Worm (Caenorhabditis elegans) whole organism, L1 larva: ENCODE data around the gene sumv-1.

Experiments
- F16B12.6 ChIP-seq: fragments of 150-350 bp; optimal IDR thresholded peaks from 2 replicates; lab custom pipeline; 2014; ENCODE audit warnings: missing biosample characterization, missing genetic modification characterization
- ama-1 ChIP-seq: fragments of 150-350 bp; optimal IDR thresholded peaks from 2 replicates; lab custom pipeline; 2014
- blmp-1 ChIP-seq: fragments of 150-350 bp; optimal IDR thresholded peaks from 2 replicates; lab custom pipeline; 2014; ENCODE audit warnings: missing biosample characterization, missing genetic modification characterization
- ceh-90 ChIP-seq: sonication (generic microtip); optimal IDR thresholded peaks from 2 replicates; lab custom pipeline; 2016; ENCODE audit warnings: missing genetic modification characterization, missing compliant biosample characterization
- dpl-1 ChIP-seq, 3 experiments: fragments of 150-350 bp in 2 of 3; sonication (generic microtip) in 1 of 3; optimal IDR thresholded peaks; 2 replicates each; lab custom pipeline; 2014 to 2017; ENCODE audit warnings: missing biosample characterization in 3 of 3, missing genetic modification characterization in 3 of 3, missing genetic modification reagents in 3 of 3
- efl-1 ChIP-seq, 4 experiments: fragments of 150-350 bp; optimal IDR thresholded peaks in 3 of 4; peaks in 1 of 4; 1 replicate in 1 of 4; 2 replicates in 3 of 4; lab custom pipeline; 2014; ENCODE audit warnings: missing biosample characterization in 2 of 4, missing genetic modification characterization in 2 of 4, missing genetic modification reagents in 2 of 4
- elt-2 ChIP-seq: sonication (generic microtip); optimal IDR thresholded peaks from 2 replicates; lab custom pipeline; 2016; ENCODE audit warnings: missing genetic modification characterization, mild to moderate bottlenecking, inconsistent platforms, missing compliant biosample characterization, missing genetic modification reagents
- fkh-4 ChIP-seq: sonication (generic microtip); optimal IDR thresholded peaks from 2 replicates; lab custom pipeline; 2016; ENCODE audit warnings: missing compliant biosample characterization, missing genetic modification characterization, borderline replicate concordance
- fos-1 ChIP-seq: fragments of 150-350 bp; optimal IDR thresholded peaks from 2 replicates; lab custom pipeline; 2014; ENCODE audit warnings: missing biosample characterization, missing genetic modification characterization
- grh-1 ChIP-seq: fragments of 200-800 bp; sonication (Bioruptor generic); IDR thresholded peaks from 2 replicates; pipeline ENCODE4 v1.3.6; 2022; ENCODE audit warnings: missing genetic modification reagents, missing genetic modification characterization, missing compliant biosample characterization
- hlh-4 ChIP-seq: sonication (generic microtip); optimal IDR thresholded peaks from 2 replicates; lab custom pipeline; 2016; ENCODE audit warnings: mild to moderate bottlenecking, missing genetic modification characterization, missing compliant biosample characterization
- hpl-2 ChIP-seq: fragments of 150-350 bp; optimal IDR thresholded peaks from 2 replicates; lab custom pipeline; 2014; ENCODE audit warnings: missing biosample characterization, missing genetic modification reagents, missing genetic modification characterization
- irx-1 ChIP-seq: sonication (generic microtip); optimal IDR thresholded peaks from 2 replicates; lab custom pipeline; 2016; ENCODE audit warnings: missing genetic modification characterization, missing compliant biosample characterization
- lin-13 ChIP-seq: fragments of 150-350 bp; optimal IDR thresholded peaks from 2 replicates; lab custom pipeline; 2014; ENCODE audit warnings: missing biosample characterization, missing genetic modification reagents, missing genetic modification characterization
- lin-35 ChIP-seq, 2 experiments: fragments of 150-350 bp; optimal IDR thresholded peaks; 2 replicates each; lab custom pipeline; 2014; ENCODE audit warnings: missing biosample characterization in 2 of 2, missing genetic modification characterization in 2 of 2, missing genetic modification reagents in 2 of 2
- lin-39 ChIP-seq: fragments of 150-350 bp; optimal IDR thresholded peaks from 2 replicates; lab custom pipeline; 2014; ENCODE audit warnings: missing biosample characterization, missing genetic modification reagents, missing genetic modification characterization
- lsy-2 ChIP-seq, 2 experiments: fragments of 150-350 bp; optimal IDR thresholded peaks; 2 replicates each; lab custom pipeline; 2014; ENCODE audit warnings: missing biosample characterization in 2 of 2, missing genetic modification characterization in 2 of 2
- mep-1 ChIP-seq: fragments of 150-350 bp; optimal IDR thresholded peaks from 2 replicates; lab custom pipeline; 2014; ENCODE audit warnings: missing biosample characterization, missing genetic modification characterization
- nhr-12 ChIP-seq: sonication (generic microtip); optimal IDR thresholded peaks from 2 replicates; lab custom pipeline; 2017; ENCODE audit warnings: missing biosample characterization, missing genetic modification characterization
- nhr-20 ChIP-seq: sonication (generic microtip); optimal IDR thresholded peaks from 2 replicates; lab custom pipeline; 2016; ENCODE audit warnings: mild to moderate bottlenecking, missing genetic modification characterization, missing compliant biosample characterization
- nhr-47 ChIP-seq: sonication (generic microtip); optimal IDR thresholded peaks from 2 replicates; lab custom pipeline; 2016; ENCODE audit warnings: mild to moderate bottlenecking, missing genetic modification characterization, moderate library complexity, missing compliant biosample characterization
- nhr-76 ChIP-seq: sonication (generic microtip); optimal IDR thresholded peaks from 2 replicates; lab custom pipeline; 2017; ENCODE audit warnings: missing biosample characterization, missing genetic modification characterization
- nhr-77 ChIP-seq: fragments of 150-350 bp; optimal IDR thresholded peaks from 2 replicates; lab custom pipeline; 2014; ENCODE audit warnings: missing biosample characterization, missing genetic modification characterization
- nhr-85 ChIP-seq: sonication (generic microtip); peaks from one replicate; lab custom pipeline; 2016; ENCODE audit warnings: missing genetic modification characterization, inconsistent platforms, missing compliant biosample characterization
- nhr-90 ChIP-seq: sonication (generic microtip); optimal IDR thresholded peaks from 2 replicates; lab custom pipeline; 2016; ENCODE audit warnings: mild to moderate bottlenecking, missing genetic modification characterization, missing compliant biosample characterization; ENCODE audit not compliant: poor library complexity
- pag-3 ChIP-seq: sonication (generic microtip); optimal IDR thresholded peaks from 2 replicates; lab custom pipeline; 2017; ENCODE audit warnings: missing genetic modification characterization, mild to moderate bottlenecking, missing compliant biosample characterization, antibody characterized with exemption, borderline replicate concordance; ENCODE audit not compliant: insufficient read depth
- pqm-1 ChIP-seq: sonication (generic microtip); optimal IDR thresholded peaks from 3 replicates; lab custom pipeline; 2017; ENCODE audit warnings: missing biosample characterization, missing genetic modification characterization
- rnt-1 ChIP-seq: sonication (generic microtip); optimal IDR thresholded peaks from 2 replicates; lab custom pipeline; 2016; ENCODE audit warnings: mild to moderate bottlenecking, missing genetic modification characterization, moderate library complexity, missing compliant biosample characterization
- snu-23 ChIP-seq: sonication (generic microtip); optimal IDR thresholded peaks from 2 replicates; lab custom pipeline; 2016; ENCODE audit warnings: missing genetic modification characterization, missing compliant biosample characterization
- unc-86 ChIP-seq: sonication (generic microtip); optimal IDR thresholded peaks from 2 replicates; lab custom pipeline; 2016; ENCODE audit warnings: missing genetic modification characterization, missing compliant biosample characterization
- unc-98 ChIP-seq: fragments of 200-800 bp; sonication (Bioruptor generic); IDR thresholded peaks from 2 replicates; pipeline ENCODE4 v1.3.6; 2022; ENCODE audit warnings: missing genetic modification characterization, missing compliant biosample characterization

sumv-1 gene

ce11 chrIII:5268486-5268885 is 14.5 kb upstream of the sumv-1 start:
- no peak for TF ChIP-seq fkh-4
- no peak for TF ChIP-seq lin-13
- no peak for TF ChIP-seq irx-1 (tag; lab: Kevin White, UChicago)
- TF ChIP-seq elt-2 (tag; lab: Kevin White, UChicago) = peak; percentile 6
- TF ChIP-seq nhr-77 (tag; lab: Kevin White, UChicago) = no peak
- TF ChIP-seq nhr-85 (tag; lab: Kevin White, UChicago) = no peak
- no peak for TF ChIP-seq ceh-90 (tag; lab: Kevin White, UChicago)
- TF ChIP-seq pqm-1 (tag; lab: Kevin White, UChicago) = no peak
- TF ChIP-seq nhr-20 = no peak
- TF ChIP-seq efl-1 (optimal IDR thresholded peaks at IDR 0.05; lab: Kevin White, UChicago) = no peak
- peak in 1 of 2 experiments; percentile 69 for TF ChIP-seq efl-1 (GFP tag; optimal IDR thresholded peaks at IDR 0.05 in 1 of 2; lab: Kevin White, UChicago)
- peak; percentile 8 for TF ChIP-seq lsy-2 (tag; optimal IDR thresholded peaks at IDR 0.05; lab: Kevin White, UChicago)
- TF ChIP-seq lin-35 (GFP tag; optimal IDR thresholded peaks at IDR 0.05; lab: Kevin White, UChicago) = peak in 1 of 2 experiments; percentile 47
- no peak for TF ChIP-seq F16B12.6 (tag; lab: Kevin White, UChicago)
- TF ChIP-seq rnt-1 (tag; lab: Kevin White, UChicago) = no peak

- TF ChIP-seq efl-1 (optimal IDR thresholded peaks at IDR 0.05; lab: Kevin White, UChicago) = no peak
- peak in 1 of 2 experiments; percentile 52 for TF ChIP-seq efl-1 (GFP tag; optimal IDR thresholded peaks at IDR 0.05 in 1 of 2; lab: Kevin White, UChicago)
- peak in 1 of 2 experiments; percentile 34 for TF ChIP-seq lin-35 (GFP tag; optimal IDR thresholded peaks at IDR 0.05; lab: Kevin White, UChicago)
- no peak for TF ChIP-seq mep-1
- peak; percentile 28 for TF ChIP-seq nhr-20
- TF ChIP-seq fos-1 = no peak
- TF ChIP-seq elt-2 (tag; lab: Kevin White, UChicago) = peak; percentile 69
- TF ChIP-seq hlh-4 (tag; lab: Kevin White, UChicago) = no peak
- TF ChIP-seq nhr-12 (tag; lab: Kevin White, UChicago) = no peak
- no peak for TF ChIP-seq ama-1 (lab: Kevin White, UChicago)
- peak; percentile 8 for TF ChIP-seq snu-23
- no peak for TF ChIP-seq pag-3 (tag; lab: Kevin White, UChicago)
- TF ChIP-seq grh-1 (GFP tag; lab: Robert Waterston, UW) = no peak
- TF ChIP-seq nhr-47 (tag; lab: Kevin White, UChicago) = no peak
- TF ChIP-seq irx-1 (tag; lab: Kevin White, UChicago) = no peak
- no peak for TF ChIP-seq pqm-1 (tag; lab: Kevin White, UChicago)
- peak; percentile 14 for TF ChIP-seq nhr-90 (tag; lab: Kevin White, UChicago)
- TF ChIP-seq blmp-1 (tag; lab: Kevin White, UChicago) = peak; percentile 16
- peak in 1 of 2 experiments; percentile 24 for TF ChIP-seq lsy-2 (tag; optimal IDR thresholded peaks at IDR 0.05; lab: Kevin White, UChicago)
- TF ChIP-seq lin-39 (tag; lab: Kevin White, UChicago) = no peak
- no peak for TF ChIP-seq nhr-76 (tag; lab: Kevin White, UChicago)
Measured at ce11 chrIII:5267217-5267906, 13.4 kb upstream of the sumv-1 start, which contains the start of gene ZC395.5. ZC395.5 (plus strand) TSS chrIII:5267848.

ce11 chrIII:5264813-5265212 is 10.8 kb upstream of the sumv-1 start, which contains the start of gene gro-1:
gro-1 (plus strand) TSS chrIII:5265113.
- no peak for TF ChIP-seq dpl-1 (GFP tag; optimal IDR thresholded peaks at IDR 0.05; lab: Kevin White, UChicago)
- TF ChIP-seq, all 84 proteins: peak for 0

- TF ChIP-seq hpl-2 (no peak), efl-1 (optimal IDR thresholded peaks at IDR 0.05; lab: Kevin White, UChicago) (no peak), efl-1 (GFP tag; optimal IDR thresholded peaks at IDR 0.05 in 1 of 2; lab: Kevin White, UChicago) (peak in 1 of 2 experiments; percentile 18)
Measured at ce11 chrIII:5263299-5263993, 9.5 kb upstream of the sumv-1 start, which contains the start of the genes C34E10.9 and hap-1. C34E10.9 (minus strand) TSS chrIII:5263399. hap-1 (plus strand) TSS chrIII:5263943.

- no peak for TF ChIP-seq unc-86 (tag; lab: Kevin White, UChicago)
- no peak for TF ChIP-seq fos-1
- no peak for TF ChIP-seq unc-98 (GFP tag; lab: Robert Waterston, UW)
Measured at ce11 chrIII:5260394-5260793, 6.4 kb upstream of the sumv-1 start, which contains the start of gene gop-3. gop-3 (plus strand) TSS chrIII:5260694.
